Fruit fly (Drosophila melanogaster): ENCODE data around the gene CG5758.

DNA sequence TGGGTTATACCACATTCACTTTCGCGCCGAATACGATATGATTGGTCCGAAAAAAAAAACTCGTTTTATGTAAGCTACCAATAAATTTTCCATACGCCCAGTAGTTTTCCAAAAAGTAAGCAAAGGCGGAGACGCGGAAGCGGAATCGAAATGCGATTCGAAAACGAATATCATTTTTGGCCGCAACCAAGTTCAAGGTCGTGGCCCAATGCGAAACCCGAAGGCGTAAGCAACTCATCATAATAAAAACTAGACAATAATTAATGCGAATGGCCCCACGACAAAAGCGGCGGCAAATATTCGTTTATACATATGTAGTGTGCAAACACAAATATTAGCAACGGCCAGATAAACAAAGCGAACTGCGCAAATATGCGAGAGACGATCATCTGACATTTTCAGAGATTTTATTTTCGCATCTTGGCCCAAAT lies 16.6 kb downstream of the CG5758 start:
- no peak for TF ChIP-seq Dll (optimal IDR thresholded peaks at IDR 0.05)
- TF ChIP-seq CG8478 (optimal IDR thresholded peaks at IDR 0.05), result no peak
- TF ChIP-seq psq (optimal IDR thresholded peaks at IDR 0.05), result no peak

All from whole organism.